Worm (Caenorhabditis elegans) whole organism, late embryonic: Measurements from ENCODE around the gene rips-1.

Experiments used
- hlh-15 ChIP-seq: sonication (generic microtip); optimal IDR thresholded peaks from 2 replicates; lab custom pipeline; 2016; ENCODE audit warnings: missing genetic modification characterization, missing compliant biosample characterization
- lim-6 ChIP-seq: sonication (generic microtip); optimal IDR thresholded peaks from 2 replicates; lab custom pipeline; 2016; ENCODE audit warnings: missing genetic modification characterization, missing compliant biosample characterization
- mec-3 ChIP-seq: sonication (generic microtip); optimal IDR thresholded peaks from 2 replicates; lab custom pipeline; 2016; ENCODE audit warnings: borderline replicate concordance, missing genetic modification characterization, missing compliant biosample characterization
- nhr-11 ChIP-seq: fragments of 150-350 bp; optimal IDR thresholded peaks from 2 replicates; lab custom pipeline; 2014; ENCODE audit warnings: missing biosample characterization, missing genetic modification characterization
- pqm-1 ChIP-seq: sonication (generic microtip); optimal IDR thresholded peaks from 2 replicates; lab custom pipeline; 2016; ENCODE audit warnings: missing genetic modification characterization, missing compliant biosample characterization

- no peak for TF ChIP-seq hlh-15 (tag; lab: Kevin White, UChicago)
- TF ChIP-seq pqm-1 (tag; lab: Kevin White, UChicago) = no peak
- no peak for TF ChIP-seq nhr-11
- no peak for TF ChIP-seq lim-6 (tag; lab: Kevin White, UChicago)
- TF ChIP-seq mec-3 (tag; lab: Kevin White, UChicago) = no peak
Observed at ce11 chrV:3784167-3784734, 12.4 kb downstream of the rips-1 start, which contains the start of gene R08F11.1.
